Fruit fly (Drosophila melanogaster) whole organism, prepupa: Measurements from ENCODE around the gene CG17187.

ENCODE experiments used
- CG10631 ChIP-seq: fragments of 200-800 bp; sonication (Bioruptor generic); optimal IDR thresholded peaks from 2 replicates; lab custom pipeline; 2016; ENCODE audit warnings: missing biosample characterization, missing genetic modification characterization
- CG10669 ChIP-seq: fragments of 200-800 bp; sonication (Bioruptor generic); optimal IDR thresholded peaks from 3 replicates; lab custom pipeline; 2018; ENCODE audit warnings: missing biosample characterization, mild to moderate bottlenecking, missing genetic modification characterization, moderate library complexity
- CG11294 ChIP-seq: fragments of 200-800 bp; sonication (Bioruptor generic); IDR thresholded peaks from 2 replicates; pipeline ENCODE4 v1.3.6; 2022; ENCODE audit warnings: missing biosample characterization, missing genetic modification characterization
- CG11762 ChIP-seq: fragments of 200-800 bp; sonication (Bioruptor generic); optimal IDR thresholded peaks from 3 replicates; lab custom pipeline; 2016; ENCODE audit warnings: missing biosample characterization, missing genetic modification characterization; ENCODE audit not compliant: insufficient read depth
- CG11902 ChIP-seq: fragments of 200-800 bp; sonication (Bioruptor generic); optimal IDR thresholded peaks from 3 replicates; lab custom pipeline; 2016; ENCODE audit warnings: missing biosample characterization, missing genetic modification characterization
- CG15336 ChIP-seq: fragments of 200-800 bp; sonication (Bioruptor generic); IDR thresholded peaks from 2 replicates; pipeline ENCODE4 v1.3.6; 2022; ENCODE audit warnings: missing biosample characterization, missing genetic modification characterization
- CG1621 ChIP-seq: fragments of 200-800 bp; sonication (Bioruptor generic); optimal IDR thresholded peaks from 3 replicates; lab custom pipeline; 2018; ENCODE audit warnings: missing biosample characterization, mild to moderate bottlenecking, missing genetic modification characterization
- CG16779 ChIP-seq: fragments of 200-800 bp; sonication (Bioruptor generic); optimal IDR thresholded peaks from 3 replicates; lab custom pipeline; 2017; ENCODE audit warnings: missing biosample characterization, mild to moderate bottlenecking, missing genetic modification characterization
- CG3032 ChIP-seq: fragments of 200-800 bp; optimal IDR thresholded peaks from 2 replicates; lab custom pipeline; 2019; ENCODE audit warnings: missing biosample characterization, mild to moderate bottlenecking, missing genetic modification characterization, moderate library complexity
- CG3919 ChIP-seq: fragments of 200-800 bp; sonication (Bioruptor generic); optimal IDR thresholded peaks from 3 replicates; lab custom pipeline; 2016; ENCODE audit warnings: missing biosample characterization, missing genetic modification characterization
- CG4318 ChIP-seq: fragments of 200-800 bp; sonication (Bioruptor generic); optimal IDR thresholded peaks from 3 replicates; lab custom pipeline; 2017; ENCODE audit warnings: missing biosample characterization, mild to moderate bottlenecking, missing genetic modification characterization
- CG6163 ChIP-seq: fragments of 200-800 bp; sonication (Bioruptor generic); IDR thresholded peaks from 3 replicates; pipeline ENCODE4 v1.3.6; 2022; ENCODE audit warnings: missing biosample characterization, missing genetic modification characterization
- CG6276 ChIP-seq: fragments of 200-800 bp; sonication (Bioruptor generic); optimal IDR thresholded peaks from 2 replicates; lab custom pipeline; 2017; ENCODE audit warnings: missing biosample characterization, mild to moderate bottlenecking, missing genetic modification characterization
- CG6792 ChIP-seq: fragments of 200-800 bp; sonication (Bioruptor generic); optimal IDR thresholded peaks from 3 replicates; lab custom pipeline; 2016; ENCODE audit warnings: missing biosample characterization, missing genetic modification characterization
- CG6854 ChIP-seq: fragments of 200-800 bp; sonication (Bioruptor generic); optimal IDR thresholded peaks from 2 replicates; lab custom pipeline; 2017; ENCODE audit warnings: missing biosample characterization, mild to moderate bottlenecking, missing genetic modification characterization
- CG7368 ChIP-seq: fragments of 200-800 bp; sonication (Bioruptor generic); optimal IDR thresholded peaks from 3 replicates; lab custom pipeline; 2016; ENCODE audit warnings: missing biosample characterization, missing genetic modification characterization
- CG8119 ChIP-seq: fragments of 200-800 bp; sonication (Bioruptor generic); IDR thresholded peaks from 3 replicates; pipeline ENCODE4 v1.3.6; 2022; ENCODE audit warnings: missing biosample characterization, missing genetic modification characterization
- CG8319 ChIP-seq: fragments of 200-800 bp; sonication (Bioruptor generic); optimal IDR thresholded peaks from 3 replicates; lab custom pipeline; 2016; ENCODE audit warnings: missing biosample characterization, missing genetic modification characterization
- CG8632 ChIP-seq: fragments of 200-800 bp; sonication (Bioruptor generic); optimal IDR thresholded peaks from 3 replicates; lab custom pipeline; 2016; ENCODE audit warnings: missing biosample characterization, missing genetic modification characterization
- CG9139 ChIP-seq: fragments of 200-800 bp; sonication (Bioruptor generic); optimal IDR thresholded peaks from 3 replicates; lab custom pipeline; 2017; ENCODE audit warnings: missing biosample characterization, mild to moderate bottlenecking, missing genetic modification characterization
- Eip75B ChIP-seq: fragments of 200-800 bp; sonication (Bioruptor generic); optimal IDR thresholded peaks from 3 replicates; lab custom pipeline; 2016; ENCODE audit warnings: missing biosample characterization, missing genetic modification characterization
- Eip78C ChIP-seq: fragments of 200-800 bp; sonication (Bioruptor generic); peaks from one replicate; lab custom pipeline; 2016; ENCODE audit warnings: missing biosample characterization, missing genetic modification characterization
- Eip93F ChIP-seq: fragments of 200-800 bp; sonication (Bioruptor generic); optimal IDR thresholded peaks from 2 replicates; lab custom pipeline; 2016; ENCODE audit warnings: missing biosample characterization, mild to moderate bottlenecking, missing genetic modification characterization
- Gug ChIP-seq: fragments of 200-800 bp; sonication (Bioruptor generic); IDR thresholded peaks from 2 replicates; pipeline ENCODE4 v1.3.6; 2022; ENCODE audit warnings: missing biosample characterization, missing genetic modification characterization
- Hr38 ChIP-seq: sonication (Bioruptor generic); optimal IDR thresholded peaks from 2 replicates; lab custom pipeline; 2016; ENCODE audit warnings: missing biosample characterization, missing genetic modification characterization
- Hr39 ChIP-seq: fragments of 200-800 bp; sonication (Bioruptor generic); optimal IDR thresholded peaks from 2 replicates; lab custom pipeline; 2016; ENCODE audit warnings: missing biosample characterization, missing genetic modification characterization
- Hr4 ChIP-seq: fragments of 200-800 bp; sonication (Bioruptor generic); optimal IDR thresholded peaks from 3 replicates; lab custom pipeline; 2016; ENCODE audit warnings: missing biosample characterization, missing genetic modification characterization
- Lpt ChIP-seq: fragments of 200-800 bp; sonication (Bioruptor generic); optimal IDR thresholded peaks from 3 replicates; lab custom pipeline; 2016; ENCODE audit warnings: missing biosample characterization, missing genetic modification characterization
- Met ChIP-seq: fragments of 200-800 bp; sonication (Bioruptor generic); optimal IDR thresholded peaks from 3 replicates; lab custom pipeline; 2016; ENCODE audit warnings: missing biosample characterization, missing genetic modification characterization
- Smox ChIP-seq: fragments of 200-800 bp; sonication (Bioruptor generic); optimal IDR thresholded peaks from 3 replicates; lab custom pipeline; 2016; ENCODE audit warnings: missing biosample characterization, missing genetic modification characterization
- Sox14 ChIP-seq: fragments of 200-800 bp; sonication (Bioruptor generic); optimal IDR thresholded peaks from 3 replicates; lab custom pipeline; 2016; ENCODE audit warnings: missing biosample characterization, missing genetic modification characterization
- Sox15 ChIP-seq: fragments of 200-800 bp; sonication (Bioruptor generic); optimal IDR thresholded peaks from 3 replicates; lab custom pipeline; 2016; ENCODE audit warnings: missing biosample characterization, missing genetic modification characterization
- achi ChIP-seq: fragments of 200-800 bp; sonication (Bioruptor generic); optimal IDR thresholded peaks from 3 replicates; lab custom pipeline; 2016; ENCODE audit warnings: missing biosample characterization, missing genetic modification characterization
- acj6 ChIP-seq: fragments of 200-800 bp; sonication (Bioruptor generic); optimal IDR thresholded peaks from 3 replicates; lab custom pipeline; 2016; ENCODE audit warnings: missing biosample characterization, missing genetic modification characterization
- cyc ChIP-seq: fragments of 200-800 bp; sonication (Bioruptor generic); optimal IDR thresholded peaks from 3 replicates; lab custom pipeline; 2016; ENCODE audit warnings: missing biosample characterization, missing genetic modification characterization
- dac ChIP-seq: fragments of 200-800 bp; sonication (Bioruptor generic); optimal IDR thresholded peaks from 2 replicates; lab custom pipeline; 2017; ENCODE audit warnings: missing biosample characterization, mild to moderate bottlenecking, missing genetic modification characterization
- eg ChIP-seq: fragments of 200-800 bp; sonication (Bioruptor generic); IDR thresholded peaks from 3 replicates; pipeline ENCODE4 v1.3.6; 2022; ENCODE audit warnings: missing biosample characterization, missing genetic modification characterization
- fd59A ChIP-seq: fragments of 200-800 bp; sonication (Bioruptor generic); optimal IDR thresholded peaks from 2 replicates; lab custom pipeline; 2017; ENCODE audit warnings: missing biosample characterization, mild to moderate bottlenecking, missing genetic modification characterization, missing genetic modification reagents
- fkh ChIP-seq: fragments of 200-800 bp; sonication (Bioruptor generic); optimal IDR thresholded peaks from 3 replicates; lab custom pipeline; 2017; ENCODE audit warnings: missing biosample characterization, mild to moderate bottlenecking, missing genetic modification characterization, moderate library complexity
- lz ChIP-seq: fragments of 200-800 bp; sonication (Bioruptor generic); optimal IDR thresholded peaks from 3 replicates; lab custom pipeline; 2016; ENCODE audit warnings: missing biosample characterization, missing genetic modification characterization
- net ChIP-seq: fragments of 200-800 bp; sonication (Bioruptor generic); optimal IDR thresholded peaks from 3 replicates; lab custom pipeline; 2016; ENCODE audit warnings: missing biosample characterization, missing genetic modification characterization
- pdm3 ChIP-seq: fragments of 200-800 bp; sonication (Bioruptor generic); optimal IDR thresholded peaks from 3 replicates; lab custom pipeline; 2016; ENCODE audit warnings: missing biosample characterization, missing genetic modification characterization
- salr ChIP-seq, 2 experiments: fragments of 200-800 bp; sonication (Bioruptor generic); optimal IDR thresholded peaks; 3 replicates each; lab custom pipeline; 2016 to 2018; ENCODE audit warnings: missing biosample characterization in 2 of 2, missing genetic modification characterization in 2 of 2, mild to moderate bottlenecking in 1 of 2
- spab ChIP-seq: fragments of 200-800 bp; sonication (Bioruptor generic); optimal IDR thresholded peaks from 2 replicates; lab custom pipeline; 2017; ENCODE audit warnings: missing biosample characterization, mild to moderate bottlenecking, missing genetic modification characterization, missing genetic modification reagents
- svp ChIP-seq: fragments of 200-800 bp; sonication (Bioruptor generic); peaks from one replicate; lab custom pipeline; 2016; ENCODE audit warnings: missing biosample characterization, missing genetic modification characterization

The CG17187 gene

DNA sequence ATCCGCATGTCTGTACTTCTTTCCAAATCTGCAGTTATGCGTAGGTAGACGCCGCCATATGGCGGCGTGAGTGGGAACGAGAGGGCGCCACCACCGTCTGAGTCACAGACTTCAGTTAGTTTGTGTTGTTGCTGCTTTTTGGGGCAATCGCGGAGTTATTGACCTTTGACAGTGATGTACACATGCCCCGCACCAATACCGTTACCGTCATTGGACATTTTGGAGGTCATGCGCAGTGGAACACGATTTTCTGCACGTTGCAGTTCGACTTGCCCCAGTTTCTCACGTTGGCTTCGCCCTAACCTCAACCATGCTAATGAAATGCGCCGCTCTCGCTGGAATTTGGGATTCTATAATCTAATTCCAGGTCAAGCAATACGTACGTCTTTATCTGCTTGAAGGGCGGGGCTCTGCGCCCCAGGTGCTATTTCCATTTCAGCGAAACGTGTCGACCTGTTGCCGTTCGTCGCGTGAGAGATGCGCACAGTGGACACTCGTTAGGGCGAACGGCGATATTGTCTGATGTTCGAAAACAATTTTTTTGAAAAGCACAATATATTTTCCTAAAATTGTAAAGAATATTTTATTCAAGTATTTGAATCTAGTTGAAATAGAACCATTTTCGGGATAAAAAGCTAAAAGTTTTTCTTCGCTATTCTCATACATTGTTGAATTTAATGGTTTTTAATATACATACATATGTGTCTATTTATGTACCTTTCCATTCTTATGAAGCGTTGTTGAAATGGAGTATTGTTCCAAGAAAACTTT is 20.2 kb downstream of the CG17187 start (continued):
- TF ChIP-seq salr (GFP tag; optimal IDR thresholded peaks at IDR 0.05; lab: Kevin White, UChicago) (peak in 1 of 2 experiments; percentile 26), Eip93F (GFP tag; lab: Kevin White, UChicago) (peak; percentile 8), CG11294 (GFP tag; lab: Robert Waterston, UW) (no peak), CG8319 (GFP tag; lab: Kevin White, UChicago) (peak; percentile 7), Hr38 (GFP tag; lab: Kevin White, UChicago) (no peak), CG3919 (peak; percentile 72), Gug (GFP tag; lab: Robert Waterston, UW) (peak; percentile 55), fkh (GFP tag; lab: Kevin White, UChicago) (no peak), Hr39 (GFP tag; lab: Kevin White, UChicago) (peak; percentile 81), CG16779 (tag; lab: Kevin White, UChicago) (peak; percentile 27), acj6 (GFP tag; lab: Kevin White, UChicago) (peak; percentile 64), dac (peak; percentile 21), CG6792 (GFP tag; lab: Kevin White, UChicago) (peak; percentile 57), lz (GFP tag; lab: Kevin White, UChicago) (peak; percentile 83), CG11762 (GFP tag; lab: Kevin White, UChicago) (no peak), CG10631 (GFP tag; lab: Kevin White, UChicago) (peak; percentile 54), CG8119 (GFP tag; lab: Robert Waterston, UW) (peak; percentile 53; the same call in 2 of the 3 replicates), CG15336 (GFP tag; lab: Robert Waterston, UW) (peak; percentile 69)

- TF ChIP-seq dac (no peak), CG6276 (no peak), CG7368 (GFP tag; lab: Kevin White, UChicago) (no peak), Gug (GFP tag; lab: Robert Waterston, UW) (no peak), Sox15 (GFP tag; lab: Kevin White, UChicago) (no peak), CG9139 (GFP tag; lab: Kevin White, UChicago) (no peak), Eip75B (GFP tag; lab: Kevin White, UChicago) (peak; percentile 59), Hr4 (GFP tag; lab: Kevin White, UChicago) (peak; percentile 42), CG8632 (GFP tag; lab: Kevin White, UChicago) (no peak), CG3919 (peak; percentile 59), CG1621 (tag; lab: Kevin White, UChicago) (peak; percentile 19), CG6854 (peak; percentile 66), CG10631 (GFP tag; lab: Kevin White, UChicago) (peak; percentile 62), CG11762 (GFP tag; lab: Kevin White, UChicago) (no peak), salr (GFP tag; optimal IDR thresholded peaks at IDR 0.05; lab: Kevin White, UChicago) (peak in 1 of 2 experiments; percentile 10), Smox (GFP tag; lab: Kevin White, UChicago) (peak; percentile 47), CG16779 (tag; lab: Kevin White, UChicago) (no peak), net (GFP tag; lab: Kevin White, UChicago) (peak; percentile 5), Eip93F (GFP tag; lab: Kevin White, UChicago) (no peak), CG8119 (GFP tag; lab: Robert Waterston, UW) (0 out of 3 replicates have a peak, but pooled peaks have one; percentile 12), CG15336 (GFP tag; lab: Robert Waterston, UW) (no peak), CG6792 (GFP tag; lab: Kevin White, UChicago) (peak; percentile 30), fd59A (GFP tag; lab: Kevin White, UChicago) (no peak), CG10669 (GFP tag; lab: Kevin White, UChicago) (peak; percentile 0), pdm3 (GFP tag; lab: Kevin White, UChicago) (peak; percentile 52), CG6163 (GFP tag; lab: Robert Waterston, UW) (peak; percentile 42; the same call in 2 of the 3 replicates), svp (peak; percentile 74), Hr39 (GFP tag; lab: Kevin White, UChicago) (peak; percentile 12), CG11902 (GFP tag; lab: Kevin White, UChicago) (no peak), CG4318 (GFP tag; lab: Kevin White, UChicago) (no peak), CG3032 (tag; lab: Kevin White, UChicago) (peak; percentile 23), CG11294 (GFP tag; lab: Robert Waterston, UW) (no peak), spab (GFP tag; lab: Kevin White, UChicago) (no peak), Sox14 (GFP tag; lab: Kevin White, UChicago) (peak; percentile 52), Eip78C (GFP tag; lab: Kevin White, UChicago) (peak; percentile 85), Lpt (peak; percentile 31), cyc (peak; percentile 10), Met (GFP tag; lab: Kevin White, UChicago) (peak; percentile 64), eg (peak; percentile 28; the same call in 1 of the 3 replicates), achi (GFP tag; lab: Kevin White, UChicago) (peak; percentile 53), Hr38 (GFP tag; lab: Kevin White, UChicago) (no peak), acj6 (GFP tag; lab: Kevin White, UChicago) (peak; percentile 24)
Observed at dm6 chr3R:11209801-11210402, 21.8 kb downstream of the CG17187 start, which contains the start of the genes SdhC and Tctp. Gene SdhC, minus strand, starts transcription at chr3R:11209849. Gene Tctp, plus strand, starts transcription at chr3R:11210247.
